Fruit fly (Drosophila melanogaster) whole organism, embryonic: Measurements from ENCODE around the gene CG6873.
A peak's percentile ranks its signal among the peaks of the same experiment; 100 is the strongest.

Experiments used
- Ada2b ChIP-seq: fragments of 200-800 bp; sonication (Bioruptor generic); IDR thresholded peaks from 2 replicates; pipeline ENCODE4 v1.3.6; 2022; ENCODE audit warnings: missing biosample characterization, missing genetic modification characterization
- Asciz ChIP-seq: fragments of 200-800 bp; sonication (Bioruptor generic); optimal IDR thresholded peaks from 2 replicates; lab custom pipeline; 2017; ENCODE audit warnings: missing biosample characterization, mild to moderate bottlenecking, missing genetic modification characterization, missing genetic modification reagents
- Atf-2 ChIP-seq: fragments of 200-800 bp; sonication (Bioruptor generic); optimal IDR thresholded peaks from 2 replicates; lab custom pipeline; 2016; ENCODE audit warnings: missing biosample characterization, missing genetic modification characterization
- Blimp-1 ChIP-seq: fragments of 200-800 bp; sonication (Bioruptor generic); optimal IDR thresholded peaks from 3 replicates; lab custom pipeline; 2018; ENCODE audit warnings: missing biosample characterization, missing genetic modification characterization, mild to moderate bottlenecking, moderate library complexity, missing genetic modification reagents
- CG10543 ChIP-seq: fragments of 200-800 bp; sonication (Bioruptor generic); optimal IDR thresholded peaks from 3 replicates; lab custom pipeline; 2017; ENCODE audit warnings: missing biosample characterization, mild to moderate bottlenecking, missing genetic modification characterization, moderate library complexity
- CG12071 ChIP-seq: fragments of 200-800 bp; sonication (Bioruptor generic); optimal IDR thresholded peaks from 3 replicates; lab custom pipeline; 2018; ENCODE audit warnings: missing biosample characterization, mild to moderate bottlenecking, missing genetic modification characterization
- CG12104 ChIP-seq: fragments of 200-800 bp; sonication (Bioruptor generic); optimal IDR thresholded peaks from 3 replicates; lab custom pipeline; 2016; ENCODE audit warnings: missing biosample characterization, missing genetic modification characterization
- CG13287 ChIP-seq: fragments of 200-800 bp; sonication (Bioruptor generic); IDR thresholded peaks from 2 replicates; pipeline ENCODE4 v1.3.6; 2022; ENCODE audit warnings: missing biosample characterization, missing genetic modification characterization; ENCODE audit not compliant: partially characterized antibody
- CG14860 ChIP-seq: fragments of 200-800 bp; sonication (Bioruptor generic); IDR thresholded peaks from 3 replicates; pipeline ENCODE4 v1.3.6; 2022; ENCODE audit warnings: missing biosample characterization, missing genetic modification characterization; ENCODE audit not compliant: partially characterized antibody
- CG17802 ChIP-seq: fragments of 200-800 bp; sonication (Bioruptor generic); optimal IDR thresholded peaks from 2 replicates; lab custom pipeline; 2018; ENCODE audit warnings: missing biosample characterization, mild to moderate bottlenecking, missing genetic modification characterization, moderate library complexity
- CG3163 ChIP-seq: fragments of 200-800 bp; sonication (Bioruptor generic); optimal IDR thresholded peaks from 3 replicates; lab custom pipeline; 2016; ENCODE audit warnings: missing biosample characterization, missing genetic modification characterization
- CG3726 ChIP-seq: fragments of 200-800 bp; sonication (Bioruptor generic); IDR thresholded peaks from 3 replicates; pipeline ENCODE4, ENCODE4 v1.3.6; 2022; ENCODE audit warnings: missing biosample characterization, missing genetic modification characterization
- CG5180 ChIP-seq: fragments of 200-800 bp; sonication (Bioruptor generic); optimal IDR thresholded peaks from 3 replicates; lab custom pipeline; 2017; ENCODE audit warnings: missing biosample characterization, missing genetic modification characterization, mild to moderate bottlenecking, moderate library complexity, missing genetic modification reagents
- CG7556 ChIP-seq: fragments of 200-800 bp; sonication (Bioruptor generic); optimal IDR thresholded peaks from 2 replicates; lab custom pipeline; 2017; ENCODE audit warnings: missing biosample characterization, mild to moderate bottlenecking, missing genetic modification characterization
- CG7839 ChIP-seq: fragments of 200-800 bp; sonication (Bioruptor generic); optimal IDR thresholded peaks from 3 replicates; lab custom pipeline; 2018; ENCODE audit warnings: missing biosample characterization, mild to moderate bottlenecking, missing genetic modification characterization, moderate library complexity
- CkIIα-i1 ChIP-seq: fragments of 200-800 bp; sonication (Bioruptor generic); IDR thresholded peaks from 2 replicates; pipeline ENCODE4 v1.3.6; 2022; ENCODE audit warnings: missing biosample characterization, missing genetic modification characterization
- Deaf1 ChIP-seq: fragments of 200-800 bp; optimal IDR thresholded peaks from 3 replicates; lab custom pipeline; 2019; ENCODE audit warnings: missing biosample characterization, mild to moderate bottlenecking, missing genetic modification characterization, moderate library complexity
- Dll ChIP-seq: fragments of 200-800 bp; sonication (Bioruptor generic); IDR thresholded peaks from 4 replicates; pipeline ENCODE4 v1.3.6; 2022; ENCODE audit warnings: missing biosample characterization, missing genetic modification characterization; ENCODE audit not compliant: partially characterized antibody
- Dp ChIP-seq: fragments of 200-800 bp; sonication (Bioruptor generic); optimal IDR thresholded peaks from 2 replicates; lab custom pipeline; 2018; ENCODE audit warnings: missing biosample characterization, mild to moderate bottlenecking, missing genetic modification characterization, moderate library complexity
- Hand ChIP-seq: fragments of 200-800 bp; sonication (Bioruptor generic); optimal IDR thresholded peaks from 2 replicates; lab custom pipeline; 2017; ENCODE audit warnings: mild to moderate bottlenecking, missing biosample characterization, missing genetic modification reagents, missing genetic modification characterization
- Sin3A ChIP-seq: fragments of >200 bp; optimal IDR thresholded peaks from 2 replicates; lab custom pipeline; 2018
- Tbp ChIP-seq: fragments of >200 bp; optimal IDR thresholded peaks from 2 replicates; lab custom pipeline; 2018; ENCODE audit warnings: missing biosample characterization, missing genetic modification characterization
- caup ChIP-seq: fragments of 200-800 bp; sonication (Bioruptor generic); optimal IDR thresholded peaks from 3 replicates; lab custom pipeline; 2017; ENCODE audit warnings: missing biosample characterization, mild to moderate bottlenecking, missing genetic modification characterization, moderate library complexity; ENCODE audit not compliant: severe bottlenecking
- crol ChIP-seq: fragments of 200-800 bp; sonication (Bioruptor generic); IDR thresholded peaks from 2 replicates; pipeline ENCODE4 v1.3.6; 2022; ENCODE audit warnings: missing biosample characterization, missing genetic modification characterization
- gfzf ChIP-seq: fragments of 200-800 bp; sonication (Bioruptor generic); optimal IDR thresholded peaks from 2 replicates; lab custom pipeline; 2016; ENCODE audit warnings: missing biosample characterization, mild to moderate bottlenecking, missing genetic modification characterization, moderate library complexity
- gro ChIP-seq: fragments of 200-800 bp; sonication (Bioruptor generic); optimal IDR thresholded peaks from 2 replicates; lab custom pipeline; 2016; ENCODE audit warnings: missing biosample characterization, missing genetic modification characterization
- knrl ChIP-seq: fragments of 200-800 bp; sonication (Bioruptor generic); IDR thresholded peaks from 3 replicates; pipeline ENCODE4 v1.3.6; 2022; ENCODE audit warnings: missing biosample characterization, missing genetic modification characterization; ENCODE audit not compliant: partially characterized antibody
- lbe ChIP-seq: fragments of 200-800 bp; sonication (Bioruptor generic); optimal IDR thresholded peaks from 2 replicates; lab custom pipeline; 2016; ENCODE audit warnings: missing biosample characterization, mild to moderate bottlenecking, missing genetic modification characterization
- lov ChIP-seq, 2 experiments: fragments of 200-800 bp in 1 of 2; fragments of >200 bp in 1 of 2; sonication (Bioruptor generic) in 1 of 2; IDR thresholded peaks in 1 of 2; optimal IDR thresholded peaks in 1 of 2; 2 replicates in 1 of 2; 3 replicates in 1 of 2; pipeline versions ENCODE4 v1.3.6 to Lab custom; 2017 to 2022; ENCODE audit warnings: missing biosample characterization in 1 of 2, missing genetic modification characterization in 1 of 2
- mam ChIP-seq: fragments of 200-800 bp; sonication (Bioruptor generic); optimal IDR thresholded peaks from 3 replicates; lab custom pipeline; 2016; ENCODE audit warnings: missing biosample characterization, missing genetic modification characterization
- schlank ChIP-seq: fragments of 200-800 bp; sonication (Bioruptor generic); optimal IDR thresholded peaks from 2 replicates; lab custom pipeline; 2018; ENCODE audit warnings: missing biosample characterization, mild to moderate bottlenecking, missing genetic modification characterization
- scrt ChIP-seq: fragments of 200-800 bp; sonication (Bioruptor generic); optimal IDR thresholded peaks from 2 replicates; lab custom pipeline; 2018; ENCODE audit warnings: missing biosample characterization, mild to moderate bottlenecking, missing genetic modification characterization, moderate library complexity
- unpg ChIP-seq: fragments of 200-800 bp; sonication (Bioruptor generic); optimal IDR thresholded peaks from 3 replicates; lab custom pipeline; 2018; ENCODE audit warnings: missing biosample characterization, mild to moderate bottlenecking, missing genetic modification characterization, moderate library complexity
- vnd ChIP-seq: fragments of 200-800 bp; sonication (Bioruptor generic); IDR thresholded peaks from 3 replicates; pipeline ENCODE4 v1.3.6; 2022; ENCODE audit warnings: missing biosample characterization, missing genetic modification characterization; ENCODE audit not compliant: partially characterized antibody
- z ChIP-seq: fragments of 200-800 bp; sonication (Bioruptor generic); IDR thresholded peaks from 3 replicates; pipeline ENCODE4 v1.3.6; 2022; ENCODE audit warnings: missing biosample characterization, missing genetic modification characterization

CG6873 gene

DNA sequence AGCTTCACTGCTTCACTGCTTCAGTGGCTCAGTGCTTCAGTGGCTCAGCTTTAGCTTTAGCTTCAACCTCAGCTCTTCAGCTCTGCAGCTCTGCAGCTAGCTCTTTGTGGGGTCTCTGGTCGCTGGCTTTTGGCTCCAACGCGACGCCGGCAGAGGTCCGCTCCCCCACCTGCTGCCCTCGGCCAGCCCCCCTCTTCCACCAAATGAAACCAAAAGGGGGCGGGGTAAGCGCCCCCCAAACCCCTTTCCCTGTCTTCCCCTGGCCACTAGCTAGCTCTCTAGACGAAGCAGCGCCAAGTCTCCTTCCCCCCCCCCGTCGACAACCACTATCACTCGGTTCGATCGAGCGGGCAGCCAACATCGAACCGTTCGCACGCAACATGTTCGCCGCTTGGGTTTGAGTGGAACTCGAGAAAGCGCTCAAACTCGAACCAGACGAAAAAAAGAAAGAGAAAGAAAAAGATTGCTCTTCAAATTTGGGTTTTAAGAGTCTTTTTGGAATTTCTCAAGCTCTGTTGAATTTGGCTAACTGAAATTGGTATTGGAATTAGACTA, 46.7 kb downstream of the CG6873 start, which contains the start of gene Cyp18a1 (continued):
- TF ChIP-seq CkIIα-i1 (GFP tag; lab: Robert Waterston, UW) (no peak), CG14860 (GFP tag; lab: Robert Waterston, UW) (no peak), lbe (no peak), Dll (GFP tag; lab: Robert Waterston, UW) (no peak), knrl (no peak), CG12104 (GFP tag; lab: Kevin White, UChicago) (no peak), z (GFP tag; lab: Robert Waterston, UW) (peak; percentile 94), CG13287 (GFP tag; lab: Robert Waterston, UW) (no peak), gro (GFP tag; lab: Kevin White, UChicago) (no peak), CG7556 (GFP tag; lab: Kevin White, UChicago) (no peak), CG7839 (tag; lab: Kevin White, UChicago) (no peak), CG17802 (tag; lab: Kevin White, UChicago) (no peak), CG3163 (GFP tag; lab: Kevin White, UChicago) (peak; percentile 38), scrt (GFP tag; lab: Kevin White, UChicago) (no peak), CG12071 (GFP tag; lab: Kevin White, UChicago) (no peak), CG5180 (GFP tag; lab: Kevin White, UChicago) (peak; percentile 99), Tbp (no peak), Dp (no peak), gfzf (GFP tag; lab: Kevin White, UChicago) (no peak), lov (optimal IDR thresholded peaks at IDR 0.05; lab: Kevin White, UChicago) (no peak), lov (GFP tag; IDR thresholded peaks at IDR 0.05; lab: Robert Waterston, UW) (no peak), CG3726 (GFP tag; lab: Robert Waterston, UW) (no peak), Blimp-1 (peak; percentile 36), Ada2b (no peak), CG10543 (peak; percentile 47), Deaf1 (peak; percentile 68), mam (GFP tag; lab: Kevin White, UChicago) (no peak), Sin3A (lab: Kevin White, UChicago) (no peak), schlank (no peak), Asciz (GFP tag; lab: Kevin White, UChicago) (no peak), crol (GFP tag; lab: Robert Waterston, UW) (peak; percentile 99), Atf-2 (GFP tag; lab: Kevin White, UChicago) (no peak), unpg (no peak), vnd (GFP tag; lab: Robert Waterston, UW) (no peak), Hand (GFP tag; lab: Kevin White, UChicago) (no peak), caup (GFP tag; lab: Kevin White, UChicago) (no peak)
